Fruit fly (Drosophila melanogaster): ENCODE measurements around the gene Gcat.

The Gcat gene

DNA sequence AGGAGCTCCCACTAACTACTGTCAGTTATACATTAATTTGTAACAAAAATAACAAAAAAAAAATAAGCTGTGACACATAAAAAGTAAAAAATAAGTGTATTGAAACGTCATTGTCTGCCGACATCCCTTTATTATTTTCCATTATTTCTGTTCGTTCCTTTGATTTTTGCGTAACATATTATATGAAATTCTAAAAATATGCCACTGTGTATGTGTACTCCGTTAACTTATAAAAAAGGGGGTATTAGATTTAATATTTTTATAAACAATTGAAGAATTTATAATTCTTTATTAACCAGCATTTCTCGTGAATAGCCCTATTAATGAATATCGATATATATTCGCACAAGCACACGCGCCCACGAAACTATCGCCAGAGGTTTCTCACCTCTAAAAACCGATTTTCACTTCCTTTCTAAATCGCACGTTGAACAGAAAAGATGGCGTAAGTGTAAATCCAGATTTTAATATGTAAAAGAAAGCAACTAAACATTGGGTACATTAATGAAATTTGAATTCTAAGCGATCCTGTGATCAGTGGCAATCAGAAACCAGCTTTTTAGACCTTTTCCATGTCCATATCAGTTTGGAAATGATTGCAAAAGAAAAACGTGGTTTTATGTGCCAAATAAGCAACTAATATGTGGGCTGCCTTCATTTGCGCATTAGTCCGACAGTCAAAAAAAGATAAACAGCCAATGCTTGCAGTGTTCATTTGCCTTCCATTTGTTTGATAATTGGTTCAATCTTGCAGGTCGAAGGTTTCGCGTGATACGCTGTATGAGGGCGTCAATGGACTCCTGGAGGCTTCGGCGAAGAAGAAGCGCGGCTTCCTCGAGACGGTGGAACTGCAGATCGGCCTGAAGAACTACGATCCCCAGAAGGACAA is 22.0 kb upstream of the Gcat start, which contains the start of gene RpL10Ab:
TSS of gene RpL10Ab (plus strand) at position 406 of the 889 bp plus-strand sequence.
- no peak for TF ChIP-seq Vsx2 (GFP tag; optimal IDR thresholded peaks at IDR 0.05; ENCODE audit: partially characterized antibody)
- peak; percentile 71 for TF ChIP-seq Hnf4 (GFP tag; optimal IDR thresholded peaks at IDR 0.05)
- peak; percentile 67 for TF ChIP-seq h (GFP tag; optimal IDR thresholded peaks at IDR 0.05)
- peak; percentile 96 for TF ChIP-seq Hr83 (GFP tag; optimal IDR thresholded peaks at IDR 0.05; ENCODE audit: poor library complexity, severe bottlenecking)
- TF ChIP-seq foxo (GFP tag; optimal IDR thresholded peaks at IDR 0.05): peak in 1 of 2 experiments; percentile 70
- TF ChIP-seq brk (GFP tag; optimal IDR thresholded peaks at IDR 0.05): no peak
- peak; percentile 24 for TF ChIP-seq sage (GFP tag; optimal IDR thresholded peaks at IDR 0.05)
- TF ChIP-seq Abd-B (GFP tag; optimal IDR thresholded peaks at IDR 0.05): no peak
- TF ChIP-seq psq (GFP tag; optimal IDR thresholded peaks at IDR 0.05): peak; percentile 45
- no peak for TF ChIP-seq Dfd (GFP tag; optimal IDR thresholded peaks at IDR 0.05)
- no peak for TF ChIP-seq ey (GFP tag; optimal IDR thresholded peaks at IDR 0.05)
- no peak for TF ChIP-seq CG32264 (GFP tag; optimal IDR thresholded peaks at IDR 0.05)
- peak; percentile 5 for TF ChIP-seq OdsH (GFP tag; optimal IDR thresholded peaks at IDR 0.05)
- no peak for TF ChIP-seq CrebA (GFP tag; optimal IDR thresholded peaks at IDR 0.05; ENCODE audit: borderline replicate concordance)
- TF ChIP-seq woc (GFP tag; optimal IDR thresholded peaks at IDR 0.05): no peak
- no peak for TF ChIP-seq N (GFP tag; optimal IDR thresholded peaks at IDR 0.05)
- TF ChIP-seq Jra (GFP tag; optimal IDR thresholded peaks at IDR 0.05): peak; percentile 45
- TF ChIP-seq usp (GFP tag; optimal IDR thresholded peaks at IDR 0.05): no peak
- TF ChIP-seq HLH106 (tag; optimal IDR thresholded peaks at IDR 0.05): peak; percentile 47
- peak; percentile 53 for TF ChIP-seq CG9705 (GFP tag; optimal IDR thresholded peaks at IDR 0.05)
- TF ChIP-seq rgr (GFP tag; optimal IDR thresholded peaks at IDR 0.05): peak; percentile 73
- TF ChIP-seq lola (GFP tag; optimal IDR thresholded peaks at IDR 0.05): no peak
- TF ChIP-seq tai (GFP tag; optimal IDR thresholded peaks at IDR 0.05): no peak
- peak; percentile 18 for TF ChIP-seq dsf (GFP tag; optimal IDR thresholded peaks at IDR 0.05; ENCODE audit: borderline replicate concordance)
- peak; percentile 62 for TF ChIP-seq dmrt93B (GFP tag; optimal IDR thresholded peaks at IDR 0.05)
- TF ChIP-seq br (GFP tag; optimal IDR thresholded peaks at IDR 0.05): peak; percentile 54
- TF ChIP-seq Sp1 (GFP tag; optimal IDR thresholded peaks at IDR 0.05): peak; percentile 60
- no peak for TF ChIP-seq Hr78 (GFP tag; optimal IDR thresholded peaks at IDR 0.05)
- TF ChIP-seq jim (GFP tag; optimal IDR thresholded peaks at IDR 0.05): no peak
- TF ChIP-seq Myc (optimal IDR thresholded peaks at IDR 0.05): peak; percentile 65
- no peak for TF ChIP-seq GATAd (GFP tag; optimal IDR thresholded peaks at IDR 0.05)
- no peak for TF ChIP-seq pan (optimal IDR thresholded peaks at IDR 0.05)
- TF ChIP-seq Mio (GFP tag; optimal IDR thresholded peaks at IDR 0.05): no peak
- no peak for TF ChIP-seq Dif (GFP tag; optimal IDR thresholded peaks at IDR 0.05; ENCODE audit: partially characterized antibody)
- TF ChIP-seq fru (GFP tag; optimal IDR thresholded peaks at IDR 0.05): no peak
- no peak for TF ChIP-seq Rel (GFP tag; optimal IDR thresholded peaks at IDR 0.05)
- peak; percentile 16 for TF ChIP-seq Rel (tag; optimal IDR thresholded peaks at IDR 0.05)
- peak; percentile 5 for TF ChIP-seq sv (GFP tag; optimal IDR thresholded peaks at IDR 0.05)
- TF ChIP-seq dl (GFP tag; optimal IDR thresholded peaks at IDR 0.05; ENCODE audit: insufficient read depth in 1 of 2, partially characterized antibody in 2 of 2): no peak

DNA sequence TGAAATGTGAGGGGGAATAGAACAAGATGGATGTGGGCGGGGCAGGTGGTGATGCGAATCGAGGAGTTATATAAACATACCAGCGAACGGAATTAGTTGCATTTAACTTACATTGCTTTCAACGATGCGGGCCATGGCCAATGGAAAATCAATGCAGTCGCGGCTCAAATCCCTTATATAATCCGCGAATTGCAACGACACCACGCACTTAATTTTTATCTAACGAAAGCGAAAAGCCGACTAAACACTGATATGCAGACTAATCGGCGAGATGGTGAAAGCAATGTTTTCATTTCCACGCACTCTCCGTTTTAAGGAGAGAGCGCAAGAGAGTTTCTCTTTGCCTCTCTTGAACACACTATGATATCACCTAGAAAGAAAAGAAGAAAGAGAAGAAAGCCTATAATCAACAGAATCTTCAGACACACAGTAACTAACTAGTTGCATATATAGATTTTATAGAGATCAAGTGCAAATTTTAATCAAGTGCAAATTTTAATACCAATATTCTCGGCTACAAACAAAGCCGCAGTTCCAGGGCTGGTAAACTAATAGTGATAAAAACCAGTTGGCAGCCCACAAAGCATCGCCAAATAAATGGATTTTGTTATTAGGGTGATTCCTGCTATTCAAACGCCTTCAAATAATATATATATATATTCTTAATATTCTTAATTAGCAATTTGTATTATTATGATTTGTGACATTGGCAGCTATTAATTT is 21.2 kb upstream of the Gcat start, which contains the start of the genes CG11597 and CG5946:
TSS of gene CG11597 (minus strand) at position 553 of the 723 bp plus-strand sequence.
TSS of gene CG5946 (minus strand) at position 553 of the 723 bp plus-strand sequence.
- TF ChIP-seq HLH106 (tag; optimal IDR thresholded peaks at IDR 0.05) (no peak), Myc (optimal IDR thresholded peaks at IDR 0.05) (no peak), CG9705 (GFP tag; optimal IDR thresholded peaks at IDR 0.05) (no peak), tai (GFP tag; optimal IDR thresholded peaks at IDR 0.05) (no peak), sage (GFP tag; optimal IDR thresholded peaks at IDR 0.05) (no peak), Hr83 (GFP tag; optimal IDR thresholded peaks at IDR 0.05; ENCODE audit: poor library complexity, severe bottlenecking) (no peak), Dfd (GFP tag; optimal IDR thresholded peaks at IDR 0.05) (no peak), dsf (GFP tag; optimal IDR thresholded peaks at IDR 0.05; ENCODE audit: borderline replicate concordance) (no peak), Vsx2 (GFP tag; optimal IDR thresholded peaks at IDR 0.05; ENCODE audit: partially characterized antibody) (no peak), woc (GFP tag; optimal IDR thresholded peaks at IDR 0.05) (peak; percentile 40), br (GFP tag; optimal IDR thresholded peaks at IDR 0.05) (no peak), usp (GFP tag; optimal IDR thresholded peaks at IDR 0.05) (no peak), N (GFP tag; optimal IDR thresholded peaks at IDR 0.05) (no peak), Sp1 (GFP tag; optimal IDR thresholded peaks at IDR 0.05) (no peak), pan (optimal IDR thresholded peaks at IDR 0.05) (no peak), brk (GFP tag; optimal IDR thresholded peaks at IDR 0.05) (no peak), lola (GFP tag; optimal IDR thresholded peaks at IDR 0.05) (no peak), Abd-B (GFP tag; optimal IDR thresholded peaks at IDR 0.05) (no peak), OdsH (GFP tag; optimal IDR thresholded peaks at IDR 0.05) (no peak), sv (GFP tag; optimal IDR thresholded peaks at IDR 0.05) (no peak), CG32264 (GFP tag; optimal IDR thresholded peaks at IDR 0.05) (no peak), GATAd (GFP tag; optimal IDR thresholded peaks at IDR 0.05) (no peak), Hnf4 (GFP tag; optimal IDR thresholded peaks at IDR 0.05) (peak; percentile 13), Hr78 (GFP tag; optimal IDR thresholded peaks at IDR 0.05) (no peak), ey (GFP tag; optimal IDR thresholded peaks at IDR 0.05) (no peak), dmrt93B (GFP tag; optimal IDR thresholded peaks at IDR 0.05) (no peak), rgr (GFP tag; optimal IDR thresholded peaks at IDR 0.05) (no peak), Jra (GFP tag; optimal IDR thresholded peaks at IDR 0.05) (no peak), Rel (GFP tag; optimal IDR thresholded peaks at IDR 0.05) (no peak), Rel (tag; optimal IDR thresholded peaks at IDR 0.05) (no peak), fru (GFP tag; optimal IDR thresholded peaks at IDR 0.05) (no peak), Dif (GFP tag; optimal IDR thresholded peaks at IDR 0.05; ENCODE audit: partially characterized antibody) (peak; percentile 54), dl (GFP tag; optimal IDR thresholded peaks at IDR 0.05; ENCODE audit: insufficient read depth in 1 of 2, partially characterized antibody in 2 of 2) (peak; percentile 48 to 73), jim (GFP tag; optimal IDR thresholded peaks at IDR 0.05) (no peak)

Measured in whole organism, wandering third instar larva.